Fruit fly (Drosophila melanogaster): ENCODE data around the gene fd3F.
A peak's percentile ranks its signal among the peaks of the same experiment; 100 is the strongest.

Gene fd3F

dm6 chrX:3777236-3777635 is 24.9 kb upstream of the fd3F start (continued):
- TF ChIP-seq CG10654 (GFP tag; optimal IDR thresholded peaks at IDR 0.05) (no peak), CG5245 (GFP tag; optimal IDR thresholded peaks at IDR 0.05) (no peak), CG14710 (tag; optimal IDR thresholded peaks at IDR 0.05) (peak; percentile 13), ewg (GFP tag; optimal IDR thresholded peaks at IDR 0.05) (peak; percentile 36), Jarid2 (GFP tag; optimal IDR thresholded peaks at IDR 0.05) (peak; percentile 23), MTF-1 (GFP tag; optimal IDR thresholded peaks at IDR 0.05; ENCODE audit: borderline replicate concordance) (peak; percentile 80), CG14965 (GFP tag; optimal IDR thresholded peaks at IDR 0.05; ENCODE audit: borderline replicate concordance) (peak; percentile 22), Hr51 (GFP tag; optimal IDR thresholded peaks at IDR 0.05) (peak in 1 of 2 experiments; percentile 40), hkb (optimal IDR thresholded peaks at IDR 0.05) (no peak), hkb (GFP tag; IDR thresholded peaks at IDR 0.05) (peak; percentile 70), onecut (GFP tag; IDR thresholded peaks at IDR 0.05) (peak; percentile 65), exex (tag; optimal IDR thresholded peaks at IDR 0.05) (peak; percentile 12), Dbx (GFP tag; IDR thresholded peaks at IDR 0.05) (peak; percentile 49; the same call in 1 of the 3 replicates), Side (GFP tag; optimal IDR thresholded peaks at IDR 0.05) (peak; percentile 65), disco-r (GFP tag; optimal IDR thresholded peaks at IDR 0.05) (peak; percentile 16), tx (GFP tag; optimal IDR thresholded peaks at IDR 0.05) (no peak), ATbp (GFP tag; optimal IDR thresholded peaks at IDR 0.05) (peak; percentile 89), CG31388 (GFP tag; optimal IDR thresholded peaks at IDR 0.05) (no peak), fu2 (GFP tag; optimal IDR thresholded peaks at IDR 0.05) (no peak), CG8359 (GFP tag; optimal IDR thresholded peaks at IDR 0.05; ENCODE audit: borderline replicate concordance) (peak; percentile 27), CG13894 (tag; optimal IDR thresholded peaks at IDR 0.05) (peak; percentile 53), Myb (GFP tag; optimal IDR thresholded peaks at IDR 0.05) (peak; percentile 33), h (optimal IDR thresholded peaks at IDR 0.05) (no peak), sisA (GFP tag; IDR thresholded peaks at IDR 0.05) (no peak), caup (GFP tag; optimal IDR thresholded peaks at IDR 0.05; ENCODE audit: severe bottlenecking) (peak; percentile 79), CG16815 (GFP tag; optimal IDR thresholded peaks at IDR 0.05) (no peak), jigr1 (GFP tag; IDR thresholded peaks at IDR 0.05) (no peak), sqz (GFP tag; optimal IDR thresholded peaks at IDR 0.05) (peak; percentile 91), lmd (GFP tag; IDR thresholded peaks at IDR 0.05) (no peak), Camta (GFP tag; optimal IDR thresholded peaks at IDR 0.05) (peak; percentile 55), CG30431 (GFP tag; optimal IDR thresholded peaks at IDR 0.05) (no peak), Xrp1 (GFP tag; IDR thresholded peaks at IDR 0.05) (peak; percentile 43; the same call in 1 of the 2 replicates), ssp (GFP tag; IDR thresholded peaks at IDR 0.05) (no peak), Elba2 (GFP tag; optimal IDR thresholded peaks at IDR 0.05) (no peak), CG12219 (GFP tag; optimal IDR thresholded peaks at IDR 0.05) (peak; percentile 65), Scr (GFP tag; IDR thresholded peaks at IDR 0.05; ENCODE audit: partially characterized antibody) (0 out of 2 replicates have a peak, but pooled peaks have one; percentile 18), CG33213 (GFP tag; optimal IDR thresholded peaks at IDR 0.05) (peak; percentile 50), CG4404 (GFP tag; IDR thresholded peaks at IDR 0.05) (no peak), CG17802 (tag; optimal IDR thresholded peaks at IDR 0.05) (no peak), CG13287 (GFP tag; IDR thresholded peaks at IDR 0.05; ENCODE audit: partially characterized antibody) (peak; percentile 45), Asciz (GFP tag; optimal IDR thresholded peaks at IDR 0.05) (peak; percentile 66), Drgx (GFP tag; IDR thresholded peaks at IDR 0.05) (peak; percentile 83), CG32767 (GFP tag; IDR thresholded peaks at IDR 0.05) (no peak), lilli (GFP tag; optimal IDR thresholded peaks at IDR 0.05) (peak; percentile 14), nom (GFP tag; optimal IDR thresholded peaks at IDR 0.05) (peak; percentile 87), zfh1 (GFP tag; IDR thresholded peaks at IDR 0.05) (no peak), gro (GFP tag; optimal IDR thresholded peaks at IDR 0.05) (peak; percentile 74), GATAe (GFP tag; conservative IDR thresholded peaks at IDR 0.05) (no peak), psq (GFP tag; optimal IDR thresholded peaks at IDR 0.05) (peak; percentile 71), slp2 (GFP tag; optimal IDR thresholded peaks at IDR 0.05) (peak; percentile 52), cwo (GFP tag; optimal IDR thresholded peaks at IDR 0.05) (peak; percentile 99)

Measured in whole organism, embryonic.